Worm (Caenorhabditis elegans) whole organism, L4/young adult: ENCODE results near the gene C02B8.6.

Experiments
- dao-5 ChIP-seq: sonication (generic microtip); optimal IDR thresholded peaks from 2 replicates; lab custom pipeline; 2016; ENCODE audit warnings: missing genotype, missing genetic modification characterization, moderate library complexity, missing compliant biosample characterization
- him-1 ChIP-seq: sonication (generic microtip); optimal IDR thresholded peaks from 2 replicates; lab custom pipeline; 2016; ENCODE audit warnings: missing genotype, missing genetic modification reagents, missing genetic modification characterization, missing compliant biosample characterization

DNA sequence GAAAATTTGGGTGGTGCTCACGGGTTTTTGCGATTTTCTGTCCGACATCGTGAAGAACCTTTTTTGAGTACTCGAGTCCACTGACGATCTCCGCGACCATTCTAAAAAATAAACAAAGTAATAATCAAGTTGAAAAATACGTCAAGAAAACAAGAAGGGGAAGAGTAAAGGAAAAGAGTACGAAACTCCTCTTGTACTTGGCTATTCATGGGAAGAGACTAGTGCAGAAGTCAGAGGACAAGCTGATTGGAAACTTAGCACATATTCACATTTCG lies 49.7 kb downstream of the C02B8.6 start, which contains the start of gene dao-3:
- TF ChIP-seq him-1 (tag; lab: Kevin White, UChicago) (no peak), dao-5 (tag; lab: Kevin White, UChicago) (no peak)
